Fruit fly (Drosophila melanogaster) whole organism, wandering third instar larva: ENCODE results near the gene betaNACtes6.

ENCODE experiments used
- CrebA ChIP-seq: fragments of 200-800 bp; sonication (Bioruptor generic); optimal IDR thresholded peaks from 2 replicates; lab custom pipeline; 2016; ENCODE audit warnings: missing biosample characterization, mild to moderate bottlenecking, missing genetic modification characterization, borderline replicate concordance
- Dfd ChIP-seq: fragments of >200 bp; optimal IDR thresholded peaks from 2 replicates; lab custom pipeline; 2017; ENCODE audit warnings: missing biosample characterization, missing genetic modification characterization
- Mio ChIP-seq: sonication (Bioruptor generic); optimal IDR thresholded peaks from 2 replicates; lab custom pipeline; 2016; ENCODE audit warnings: missing biosample characterization, missing genetic modification characterization
- N ChIP-seq: fragments of >200 bp; optimal IDR thresholded peaks from 2 replicates; lab custom pipeline; 2018; ENCODE audit warnings: missing biosample characterization, missing external identifiers, missing genetic modification characterization
- Sp1 ChIP-seq: fragments of 200-800 bp; sonication (Bioruptor generic); optimal IDR thresholded peaks from 3 replicates; lab custom pipeline; 2019; ENCODE audit warnings: missing biosample characterization, mild to moderate bottlenecking, missing genetic modification characterization, moderate library complexity
- br ChIP-seq: fragments of 200-800 bp; sonication (Bioruptor generic); optimal IDR thresholded peaks from 2 replicates; lab custom pipeline; 2016; ENCODE audit warnings: missing biosample characterization, missing genetic modification characterization
- dmrt93B ChIP-seq: fragments of 200-800 bp; sonication (Bioruptor generic); optimal IDR thresholded peaks from 2 replicates; lab custom pipeline; 2018; ENCODE audit warnings: missing biosample characterization, mild to moderate bottlenecking, missing genetic modification characterization
- pan ChIP-seq: fragments of >200 bp; optimal IDR thresholded peaks from 2 replicates; lab custom pipeline; 2017
- sage ChIP-seq: fragments of 200-800 bp; sonication (Bioruptor generic); optimal IDR thresholded peaks from 2 replicates; lab custom pipeline; 2016; ENCODE audit warnings: missing biosample characterization, mild to moderate bottlenecking, missing genetic modification characterization

dm6 chrX:14321963-14322362, 5.0 kb upstream of the betaNACtes6 start, which contains the start of gene dpr8:
- TF ChIP-seq dmrt93B (GFP tag; lab: Kevin White, UChicago) (no peak), br (GFP tag; lab: Kevin White, UChicago) (no peak), sage (GFP tag; lab: Kevin White, UChicago) (no peak), pan (lab: Kevin White, UChicago) (no peak), Mio (no peak), Sp1 (GFP tag; lab: Kevin White, UChicago) (no peak), N (GFP tag; lab: Kevin White, UChicago) (no peak), CrebA (GFP tag; lab: Kevin White, UChicago) (no peak), Dfd (GFP tag; lab: Kevin White, UChicago) (no peak)
